Fruit fly (Drosophila melanogaster) whole organism, embryonic: ENCODE measurements around the gene CG9933.

ENCODE experiments used
- Ada2b ChIP-seq: fragments of 200-800 bp; sonication (Bioruptor generic); IDR thresholded peaks from 2 replicates; pipeline ENCODE4 v1.3.6; 2022; ENCODE audit warnings: missing biosample characterization, missing genetic modification characterization
- Blimp-1 ChIP-seq: fragments of 200-800 bp; sonication (Bioruptor generic); optimal IDR thresholded peaks from 3 replicates; lab custom pipeline; 2018; ENCODE audit warnings: missing biosample characterization, missing genetic modification characterization, mild to moderate bottlenecking, moderate library complexity, missing genetic modification reagents
- CG10654 ChIP-seq: fragments of 200-800 bp; sonication (Bioruptor generic); optimal IDR thresholded peaks from 2 replicates; lab custom pipeline; 2016; ENCODE audit warnings: missing biosample characterization, missing genetic modification characterization
- CG11723 ChIP-seq: fragments of 200-800 bp; sonication (Bioruptor generic); optimal IDR thresholded peaks from 2 replicates; lab custom pipeline; 2017; ENCODE audit warnings: missing biosample characterization, mild to moderate bottlenecking, missing genetic modification characterization
- CG12391 ChIP-seq: fragments of 200-800 bp; sonication (Bioruptor generic); optimal IDR thresholded peaks from 3 replicates; lab custom pipeline; 2018; ENCODE audit warnings: missing biosample characterization, mild to moderate bottlenecking, missing genetic modification characterization, moderate library complexity
- CG12769 ChIP-seq: fragments of 200-800 bp; sonication (Bioruptor generic); optimal IDR thresholded peaks from 2 replicates; lab custom pipeline; 2019; ENCODE audit warnings: missing biosample characterization, mild to moderate bottlenecking, missing genetic modification characterization, moderate library complexity
- CG12942 ChIP-seq: fragments of 200-800 bp; sonication (Bioruptor generic); optimal IDR thresholded peaks from 3 replicates; lab custom pipeline; 2016; ENCODE audit warnings: missing biosample characterization, missing genetic modification characterization
- CG14014 ChIP-seq: fragments of 200-800 bp; sonication (Bioruptor generic); IDR thresholded peaks from 2 replicates; pipeline ENCODE4 v1.3.6; 2022; ENCODE audit warnings: missing biosample characterization, missing genetic modification characterization
- CG15514 ChIP-seq: fragments of 200-800 bp; sonication (Bioruptor generic); optimal IDR thresholded peaks from 3 replicates; lab custom pipeline; 2017; ENCODE audit warnings: missing biosample characterization, missing genetic modification characterization, mild to moderate bottlenecking, moderate library complexity, missing genetic modification reagents
- CG1647 ChIP-seq: fragments of 200-800 bp; sonication (Bioruptor generic); optimal IDR thresholded peaks from 3 replicates; lab custom pipeline; 2016; ENCODE audit warnings: missing biosample characterization, missing genetic modification characterization
- CG17829 ChIP-seq: fragments of 200-800 bp; optimal IDR thresholded peaks from 2 replicates; lab custom pipeline; 2019; ENCODE audit warnings: missing biosample characterization, mild to moderate bottlenecking, missing genetic modification characterization, moderate library complexity
- CG2202 ChIP-seq: fragments of 200-800 bp; sonication (Bioruptor generic); optimal IDR thresholded peaks from 2 replicates; lab custom pipeline; 2018; ENCODE audit warnings: missing biosample characterization, mild to moderate bottlenecking, missing genetic modification characterization
- CG30431 ChIP-seq: fragments of 200-800 bp; sonication (Bioruptor generic); optimal IDR thresholded peaks from 2 replicates; lab custom pipeline; 2017; ENCODE audit warnings: missing biosample characterization, missing genetic modification characterization
- CG3281 ChIP-seq: fragments of 200-800 bp; sonication (Bioruptor generic); optimal IDR thresholded peaks from 3 replicates; lab custom pipeline; 2017; ENCODE audit warnings: missing biosample characterization, mild to moderate bottlenecking, missing genetic modification characterization
- CG3407 ChIP-seq: fragments of 200-800 bp; sonication (Bioruptor generic); optimal IDR thresholded peaks from 2 replicates; lab custom pipeline; 2018; ENCODE audit warnings: missing biosample characterization, mild to moderate bottlenecking, missing genetic modification characterization
- CG5245 ChIP-seq: fragments of 200-800 bp; sonication (Bioruptor generic); optimal IDR thresholded peaks from 3 replicates; lab custom pipeline; 2016; ENCODE audit warnings: missing biosample characterization, missing genetic modification characterization
- CG6254 ChIP-seq: fragments of 200-800 bp; sonication (Bioruptor generic); optimal IDR thresholded peaks from 3 replicates; lab custom pipeline; 2017; ENCODE audit warnings: mild to moderate bottlenecking, missing biosample characterization, missing genetic modification reagents, missing genetic modification characterization
- CG6854 ChIP-seq: fragments of 200-800 bp; sonication (Bioruptor generic); optimal IDR thresholded peaks from 3 replicates; lab custom pipeline; 2017; ENCODE audit warnings: missing biosample characterization, mild to moderate bottlenecking, missing genetic modification characterization
- CG7556 ChIP-seq: fragments of 200-800 bp; sonication (Bioruptor generic); optimal IDR thresholded peaks from 2 replicates; lab custom pipeline; 2017; ENCODE audit warnings: missing biosample characterization, mild to moderate bottlenecking, missing genetic modification characterization
- CG7928 ChIP-seq: fragments of 200-800 bp; sonication (Bioruptor generic); optimal IDR thresholded peaks from 2 replicates; lab custom pipeline; 2017; ENCODE audit warnings: missing biosample characterization, mild to moderate bottlenecking, missing genetic modification characterization
- CG7987 ChIP-seq: fragments of 200-800 bp; sonication (Bioruptor generic); optimal IDR thresholded peaks from 2 replicates; lab custom pipeline; 2018; ENCODE audit warnings: missing biosample characterization, mild to moderate bottlenecking, missing genetic modification characterization, moderate library complexity
- CG8089 ChIP-seq: fragments of 200-800 bp; sonication (Bioruptor generic); optimal IDR thresholded peaks from 3 replicates; lab custom pipeline; 2016; ENCODE audit warnings: missing biosample characterization, missing genetic modification characterization
- CG8359 ChIP-seq: fragments of 200-800 bp; sonication (Bioruptor generic); optimal IDR thresholded peaks from 2 replicates; lab custom pipeline; 2017; ENCODE audit warnings: missing biosample characterization, mild to moderate bottlenecking, missing genetic modification characterization, borderline replicate concordance
- CG8478 ChIP-seq: fragments of >200 bp; optimal IDR thresholded peaks from 2 replicates; lab custom pipeline; 2018
- CG9215 ChIP-seq: fragments of 200-800 bp; sonication (Bioruptor generic); IDR thresholded peaks from 2 replicates; pipeline ENCODE4 v1.3.6; 2022; ENCODE audit warnings: missing biosample characterization, missing genetic modification characterization
- CG9727 ChIP-seq: fragments of 200-800 bp; sonication (Bioruptor generic); optimal IDR thresholded peaks from 3 replicates; lab custom pipeline; 2017; ENCODE audit warnings: missing biosample characterization, mild to moderate bottlenecking, missing genetic modification characterization
- CTCF ChIP-seq: fragments of 200-800 bp; sonication (Bioruptor generic); optimal IDR thresholded peaks from 2 replicates; lab custom pipeline; 2017; ENCODE audit warnings: missing biosample characterization, mild to moderate bottlenecking, missing genetic modification characterization, moderate library complexity
- Camta ChIP-seq: fragments of 200-800 bp; sonication (Bioruptor generic); optimal IDR thresholded peaks from 2 replicates; lab custom pipeline; 2016; ENCODE audit warnings: missing biosample characterization, missing genetic modification characterization
- Deaf1 ChIP-seq: fragments of 200-800 bp; optimal IDR thresholded peaks from 3 replicates; lab custom pipeline; 2019; ENCODE audit warnings: missing biosample characterization, mild to moderate bottlenecking, missing genetic modification characterization, moderate library complexity
- E2f2 ChIP-seq: fragments of 200-800 bp; sonication (Bioruptor generic); IDR thresholded peaks from 2 replicates; pipeline ENCODE4 v1.3.6; 2022; ENCODE audit warnings: missing biosample characterization, missing genetic modification characterization
- HmgZ ChIP-seq: fragments of 200-800 bp; sonication (Bioruptor generic); optimal IDR thresholded peaks from 2 replicates; lab custom pipeline; 2018; ENCODE audit warnings: missing biosample characterization, mild to moderate bottlenecking, missing genetic modification characterization
- Hr78 ChIP-seq, 2 experiments: fragments of 200-800 bp in 1 of 2; fragments of >200 bp in 1 of 2; sonication (Bioruptor generic) in 1 of 2; optimal IDR thresholded peaks; 2 replicates each; lab custom pipeline; 2017 to 2019; ENCODE audit warnings: missing biosample characterization in 2 of 2, missing genetic modification characterization in 2 of 2, mild to moderate bottlenecking in 1 of 2, moderate library complexity in 1 of 2
- Jarid2 ChIP-seq: fragments of 200-800 bp; sonication (Bioruptor generic); optimal IDR thresholded peaks from 3 replicates; lab custom pipeline; 2017; ENCODE audit warnings: mild to moderate bottlenecking, missing biosample characterization, missing genetic modification reagents, missing genetic modification characterization
- MBD-R2 ChIP-seq: fragments of 200-800 bp; sonication (Bioruptor generic); IDR thresholded peaks from 2 replicates; pipeline ENCODE4 v1.3.6; 2022; ENCODE audit warnings: missing biosample characterization, missing genetic modification characterization
- Meics ChIP-seq: fragments of 200-800 bp; sonication (Bioruptor generic); optimal IDR thresholded peaks from 2 replicates; lab custom pipeline; 2017; ENCODE audit warnings: missing biosample characterization, mild to moderate bottlenecking, missing genetic modification characterization
- Mes4 ChIP-seq: fragments of 200-800 bp; sonication (Bioruptor generic); optimal IDR thresholded peaks from 2 replicates; lab custom pipeline; 2016; ENCODE audit warnings: missing biosample characterization, missing genetic modification characterization
- Nf-YC ChIP-seq: fragments of 200-800 bp; optimal IDR thresholded peaks from 3 replicates; lab custom pipeline; 2019; ENCODE audit warnings: missing biosample characterization, mild to moderate bottlenecking, missing genetic modification characterization, moderate library complexity
- Side ChIP-seq: fragments of 200-800 bp; sonication (Bioruptor generic); optimal IDR thresholded peaks from 2 replicates; lab custom pipeline; 2016; ENCODE audit warnings: missing biosample characterization, missing genetic modification characterization
- Sox100B ChIP-seq: fragments of 200-800 bp; sonication (Bioruptor generic); optimal IDR thresholded peaks from 3 replicates; lab custom pipeline; 2018; ENCODE audit warnings: missing biosample characterization, mild to moderate bottlenecking, missing genetic modification characterization
- Tbp ChIP-seq: fragments of >200 bp; optimal IDR thresholded peaks from 2 replicates; lab custom pipeline; 2018; ENCODE audit warnings: missing biosample characterization, missing genetic modification characterization
- bigmax ChIP-seq: fragments of 200-800 bp; sonication (Bioruptor generic); optimal IDR thresholded peaks from 2 replicates; lab custom pipeline; 2018; ENCODE audit warnings: missing biosample characterization, mild to moderate bottlenecking, missing genetic modification characterization
- crp ChIP-seq, 2 experiments: fragments of 200-800 bp; sonication (Bioruptor generic); optimal IDR thresholded peaks; 2 replicates in 1 of 2; 3 replicates in 1 of 2; lab custom pipeline; 2017; ENCODE audit warnings: missing biosample characterization in 2 of 2, missing genetic modification characterization in 2 of 2, mild to moderate bottlenecking in 1 of 2, moderate library complexity in 1 of 2
- dmrt99B ChIP-seq: fragments of 200-800 bp; sonication (Bioruptor generic); optimal IDR thresholded peaks from 2 replicates; lab custom pipeline; 2018; ENCODE audit warnings: missing biosample characterization, mild to moderate bottlenecking, missing genetic modification characterization, moderate library complexity
- ham ChIP-seq: fragments of 200-800 bp; sonication (Bioruptor generic); IDR thresholded peaks from 2 replicates; pipeline ENCODE4 v1.3.6; 2022; ENCODE audit warnings: missing biosample characterization, missing genetic modification characterization
- hb ChIP-seq: fragments of 200-800 bp; sonication (Bioruptor generic); IDR thresholded peaks from 3 replicates; pipeline ENCODE4 v1.3.6; 2022; ENCODE audit warnings: missing biosample characterization, missing genetic modification characterization; ENCODE audit not compliant: partially characterized antibody
- lmd ChIP-seq: fragments of 200-800 bp; sonication (Bioruptor generic); IDR thresholded peaks from 2 replicates; pipeline ENCODE4 v1.3.6; 2022; ENCODE audit warnings: missing biosample characterization, missing genetic modification characterization
- slp2 ChIP-seq: fragments of 200-800 bp; sonication (Bioruptor generic); optimal IDR thresholded peaks from 2 replicates; lab custom pipeline; 2016; ENCODE audit warnings: missing biosample characterization, missing genetic modification characterization
- sna ChIP-seq: fragments of 200-800 bp; sonication (Bioruptor generic); IDR thresholded peaks from 2 replicates; pipeline ENCODE4 v1.3.6; 2022; ENCODE audit warnings: missing biosample characterization, missing genetic modification characterization; ENCODE audit not compliant: partially characterized antibody
- sug ChIP-seq: fragments of 200-800 bp; optimal IDR thresholded peaks from 2 replicates; lab custom pipeline; 2019; ENCODE audit warnings: missing biosample characterization, mild to moderate bottlenecking, missing genetic modification characterization, moderate library complexity
- tll ChIP-seq, 2 experiments: fragments of 200-800 bp in 1 of 2; fragments of >200 bp in 1 of 2; sonication (Bioruptor generic) in 1 of 2; optimal IDR thresholded peaks; 2 replicates each; lab custom pipeline; 2017 to 2019; ENCODE audit warnings: missing biosample characterization in 2 of 2, missing genetic modification characterization in 2 of 2, mild to moderate bottlenecking in 1 of 2, moderate library complexity in 1 of 2
- tx ChIP-seq: fragments of 200-800 bp; sonication (Bioruptor generic); optimal IDR thresholded peaks from 2 replicates; lab custom pipeline; 2016; ENCODE audit warnings: missing biosample characterization, missing genetic modification characterization

The CG9933 gene

DNA sequence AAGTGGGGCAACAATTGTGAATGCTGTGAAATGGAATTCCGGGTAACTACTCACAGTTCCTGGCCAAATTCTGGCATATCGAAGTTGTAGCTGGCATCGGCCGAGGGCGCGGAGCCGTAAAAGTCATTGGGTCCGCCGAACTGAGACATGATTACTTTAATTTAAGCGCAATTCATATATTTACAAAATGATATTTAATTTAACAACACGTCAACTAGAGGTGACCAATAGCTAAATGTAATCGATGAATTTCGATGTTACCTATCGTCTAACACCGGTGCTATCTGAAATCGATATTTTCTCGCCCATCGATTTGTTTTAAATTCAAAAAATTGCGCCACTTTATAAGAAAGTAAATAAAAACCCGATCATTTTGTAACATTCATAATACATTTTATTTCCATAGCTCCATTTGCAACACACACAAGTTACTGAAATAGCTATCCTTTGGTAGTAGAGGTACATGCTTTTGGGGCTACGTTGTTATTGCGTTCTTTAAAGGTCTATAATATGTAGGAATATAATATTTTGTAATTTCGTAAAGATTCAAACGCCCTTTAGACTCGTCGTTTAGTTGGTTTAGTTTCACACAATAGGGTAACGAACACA is 20.6 kb downstream of the CG9933 start, which contains the start of gene Yip1d1 (continued):
- TF ChIP-seq CG3281 (GFP tag; lab: Kevin White, UChicago) (no peak), Nf-YC (tag; lab: Kevin White, UChicago) (no peak), CTCF (peak; percentile 34), tll (GFP tag; optimal IDR thresholded peaks at IDR 0.05; lab: Kevin White, UChicago) (no peak), dmrt99B (tag; lab: Kevin White, UChicago) (no peak), CG8478 (lab: Kevin White, UChicago) (no peak), sug (tag; lab: Kevin White, UChicago) (no peak), CG12391 (tag; lab: Kevin White, UChicago) (no peak), Side (GFP tag; lab: Kevin White, UChicago) (no peak), CG8359 (GFP tag; lab: Kevin White, UChicago) (no peak), HmgZ (tag; lab: Kevin White, UChicago) (peak; percentile 43), CG7987 (GFP tag; lab: Kevin White, UChicago) (no peak), CG9727 (GFP tag; lab: Kevin White, UChicago) (no peak), CG14014 (GFP tag; lab: Robert Waterston, UW) (no peak), CG8089 (GFP tag; lab: Kevin White, UChicago) (no peak), hb (peak; percentile 92), Tbp (GFP tag; lab: Kevin White, UChicago) (no peak), slp2 (GFP tag; lab: Kevin White, UChicago) (no peak), crp (GFP tag; optimal IDR thresholded peaks at IDR 0.05; lab: Kevin White, UChicago) (no peak), CG12942 (GFP tag; lab: Kevin White, UChicago) (no peak), CG3407 (GFP tag; lab: Kevin White, UChicago) (no peak), ham (GFP tag; lab: Robert Waterston, UW) (no peak), CG1647 (no peak), Camta (GFP tag; lab: Kevin White, UChicago) (no peak), CG5245 (GFP tag; lab: Kevin White, UChicago) (no peak), CG12769 (no peak), CG6854 (GFP tag; lab: Kevin White, UChicago) (no peak), Mes4 (no peak), CG15514 (GFP tag; lab: Kevin White, UChicago) (peak; percentile 6), CG6254 (GFP tag; lab: Kevin White, UChicago) (no peak), Deaf1 (tag; lab: Kevin White, UChicago) (no peak), CG2202 (tag; lab: Kevin White, UChicago) (no peak), CG9215 (no peak), Jarid2 (GFP tag; lab: Kevin White, UChicago) (no peak), sna (GFP tag; lab: Robert Waterston, UW) (peak; percentile 97), CG17829 (tag; lab: Kevin White, UChicago) (peak; percentile 7), Sox100B (GFP tag; lab: Kevin White, UChicago) (no peak), Meics (GFP tag; lab: Kevin White, UChicago) (no peak), lmd (no peak), Blimp-1 (no peak), CG30431 (GFP tag; lab: Kevin White, UChicago) (no peak), tx (GFP tag; lab: Kevin White, UChicago) (no peak), bigmax (no peak), CG11723 (GFP tag; lab: Kevin White, UChicago) (no peak), MBD-R2 (peak; percentile 81), Ada2b (GFP tag; lab: Robert Waterston, UW) (no peak), CG7928 (GFP tag; lab: Kevin White, UChicago) (no peak), E2f2 (GFP tag; lab: Robert Waterston, UW) (peak; percentile 94), Hr78 (GFP tag; optimal IDR thresholded peaks at IDR 0.05; lab: Kevin White, UChicago) (no peak), CG10654 (GFP tag; lab: Kevin White, UChicago) (no peak), CG7556 (no peak)
